Worm (Caenorhabditis elegans): ENCODE measurements around the gene Y32G9B.1.

Y32G9B.1 gene

ce11 chrV:1871768-1872296 is 42.0 kb upstream of the Y32G9B.1 start, which contains the start of the genes T10B5.4 and cct-7 (continued):
- TF ChIP-seq snpc-1.3 (tag; optimal IDR thresholded peaks at IDR 0.05; ENCODE audit: insufficient read depth) (no peak), gei-17 (GFP tag; optimal IDR thresholded peaks at IDR 0.05) (no peak), lin-26 (GFP tag; IDR thresholded peaks at IDR 0.05) (peak; percentile 69; the same call in 1 of the 2 replicates), T26A5.8 (tag; optimal IDR thresholded peaks at IDR 0.05) (no peak), hmg-1.2 (GFP tag; IDR thresholded peaks at IDR 0.05) (peak; percentile 51; the same call in 1 of the 2 replicates), attf-3 (GFP tag; conservative IDR thresholded peaks at IDR 0.05) (peak; percentile 69), unc-62 (GFP tag; optimal IDR thresholded peaks at IDR 0.05) (peak; percentile 58), bed-1 (GFP tag; IDR thresholded peaks at IDR 0.05) (0 out of 2 replicates have a peak, but pooled peaks have one; percentile 31), ztf-25 (GFP tag; IDR thresholded peaks at IDR 0.05) (peak; percentile 90), B0336.3 (GFP tag; IDR thresholded peaks at IDR 0.05) (peak; percentile 86), let-526 (GFP tag; IDR thresholded peaks at IDR 0.05) (peak; percentile 47; the same call in 1 of the 2 replicates), F52B5.7 (tag; optimal IDR thresholded peaks at IDR 0.05) (no peak), ceh-58 (GFP tag; IDR thresholded peaks at IDR 0.05) (no peak), sea-2 (GFP tag; IDR thresholded peaks at IDR 0.05) (no peak), F49E8.2 (tag; optimal IDR thresholded peaks at IDR 0.05; ENCODE audit: insufficient read depth) (peak; percentile 73), F57C9.4 (tag; optimal IDR thresholded peaks at IDR 0.05) (no peak), nfya-2 (GFP tag; IDR thresholded peaks at IDR 0.05) (no peak), let-607 (tag; optimal IDR thresholded peaks at IDR 0.05) (peak; percentile 42 to 66), pbrm-1 (GFP tag; IDR thresholded peaks at IDR 0.05) (peak; percentile 79), nhr-80 (tag; optimal IDR thresholded peaks at IDR 0.05) (peak; percentile 70), attf-6 (GFP tag; IDR thresholded peaks at IDR 0.05) (no peak; the same call in 1 of the 2 replicates), lir-1 (GFP tag; conservative IDR thresholded peaks at IDR 0.05) (0 out of 2 replicates have a peak, but pooled peaks have one; percentile 25), nhr-120 (GFP tag; IDR thresholded peaks at IDR 0.05) (no peak), F55B11.4 (tag; optimal IDR thresholded peaks at IDR 0.05; ENCODE audit: borderline replicate concordance, insufficient read depth) (no peak), madf-6 (GFP tag; IDR thresholded peaks at IDR 0.05) (peak; percentile 59), mes-4 (tag; optimal IDR thresholded peaks at IDR 0.05) (no peak), B0261.1 (tag; optimal IDR thresholded peaks at IDR 0.05) (no peak), Y67H2A.10 (GFP tag; conservative IDR thresholded peaks at IDR 0.05) (peak; percentile 83), ceh-79 (tag; optimal IDR thresholded peaks at IDR 0.05) (no peak), nhr-179 (tag; optimal IDR thresholded peaks at IDR 0.05) (no peak), ZK185.1 (tag; optimal IDR thresholded peaks at IDR 0.05; ENCODE audit: poor library complexity, severe bottlenecking) (peak; percentile 43), ztf-6 (GFP tag; IDR thresholded peaks at IDR 0.05) (0 out of 2 replicates have a peak, but pooled peaks have one; percentile 33), zim-3 (tag; optimal IDR thresholded peaks at IDR 0.05) (no peak), egl-44 (GFP tag; IDR thresholded peaks at IDR 0.05) (peak; percentile 68; the same call in 1 of the 2 replicates), zfh-2 (GFP tag; conservative IDR thresholded peaks at IDR 0.05) (peak; percentile 93), akir-1 (GFP tag; optimal IDR thresholded peaks at IDR 0.05) (peak; percentile 62), nhr-27 (tag; optimal IDR thresholded peaks at IDR 0.05) (no peak), him-1 (tag; optimal IDR thresholded peaks at IDR 0.05) (no peak), athp-1 (tag; optimal IDR thresholded peaks at IDR 0.05) (peak; percentile 90), mcd-1 (GFP tag; IDR thresholded peaks at IDR 0.05) (peak; percentile 97), lin-40 (tag; optimal IDR thresholded peaks at IDR 0.05) (peak; percentile 75), ztf-26 (tag; optimal IDR thresholded peaks at IDR 0.05) (peak; percentile 24), mxl-1 (tag; optimal IDR thresholded peaks at IDR 0.05) (no peak), F10E7.11 (tag; optimal IDR thresholded peaks at IDR 0.05) (no peak), tlf-1 (GFP tag; optimal IDR thresholded peaks at IDR 0.05) (peak; percentile 52), F22D6.2 (tag; optimal IDR thresholded peaks at IDR 0.05) (no peak), F23B12.7 (tag; optimal IDR thresholded peaks at IDR 0.05; ENCODE audit: insufficient read depth) (peak; percentile 56), hmg-20 (GFP tag; IDR thresholded peaks at IDR 0.05) (0 out of 2 replicates have a peak, but pooled peaks have one; percentile 23)

All from whole organism, young adult.